Fruit fly (Drosophila melanogaster): Measurements from ENCODE around the gene noc.

noc gene

DNA sequence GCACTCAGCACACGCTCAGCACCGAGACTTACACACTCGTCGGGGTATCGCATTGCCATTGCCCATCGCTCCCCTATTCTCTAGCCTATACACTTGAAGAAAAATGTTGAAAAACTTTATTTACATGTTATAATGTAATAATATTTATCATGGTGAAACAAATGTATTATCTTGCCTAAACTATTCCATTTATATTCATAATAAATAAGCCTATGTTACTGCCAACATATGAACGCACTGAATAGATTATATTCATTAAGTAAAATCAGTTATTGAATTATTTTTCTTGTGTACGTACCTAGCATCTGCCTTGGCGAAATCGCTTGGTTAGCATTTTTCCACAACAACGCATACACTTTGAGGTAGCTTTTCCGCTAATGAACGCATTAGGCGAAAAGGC lies 49.8 kb upstream of the noc start (continued):
- TF ChIP-seq CG34422 (GFP tag; IDR thresholded peaks at IDR 0.05): no peak
- peak; percentile 24 for TF ChIP-seq CG12769 (tag; optimal IDR thresholded peaks at IDR 0.05)
- no peak for TF ChIP-seq Hr78 (GFP tag; optimal IDR thresholded peaks at IDR 0.05)
- TF ChIP-seq Adf1 (GFP tag; IDR thresholded peaks at IDR 0.05): no peak
- TF ChIP-seq CG18011 (GFP tag; optimal IDR thresholded peaks at IDR 0.05): no peak
- TF ChIP-seq CG32767 (GFP tag; IDR thresholded peaks at IDR 0.05): 0 out of 2 replicates have a peak, but pooled peaks have one; percentile 11
- no peak for TF ChIP-seq ab (GFP tag; optimal IDR thresholded peaks at IDR 0.05)
- TF ChIP-seq CG17612 (GFP tag; IDR thresholded peaks at IDR 0.05): no peak
- no peak for TF ChIP-seq sr (GFP tag; IDR thresholded peaks at IDR 0.05)
- TF ChIP-seq CG30403 (GFP tag; optimal IDR thresholded peaks at IDR 0.05): peak; percentile 48
- TF ChIP-seq CG7271 (tag; optimal IDR thresholded peaks at IDR 0.05): peak; percentile 15
- peak; percentile 24 for TF ChIP-seq Fer1 (GFP tag; optimal IDR thresholded peaks at IDR 0.05)
- TF ChIP-seq CG10979 (tag; optimal IDR thresholded peaks at IDR 0.05): peak; percentile 75
- TF ChIP-seq schlank (tag; optimal IDR thresholded peaks at IDR 0.05): no peak
- TF ChIP-seq CG14050 (GFP tag; IDR thresholded peaks at IDR 0.05): no peak
- TF ChIP-seq grau (tag; optimal IDR thresholded peaks at IDR 0.05): peak; percentile 67
- no peak for TF ChIP-seq peb (GFP tag; IDR thresholded peaks at IDR 0.05)
- 0 out of 3 replicates have a peak, but pooled peaks have one; percentile 16 for TF ChIP-seq ci (GFP tag; IDR thresholded peaks at IDR 0.05)
- peak; percentile 46 for TF ChIP-seq CG1603 (tag; optimal IDR thresholded peaks at IDR 0.05)
- no peak for TF ChIP-seq CG6683 (GFP tag; optimal IDR thresholded peaks at IDR 0.05)
- peak; percentile 32 for TF ChIP-seq CG15011 (GFP tag; optimal IDR thresholded peaks at IDR 0.05)
- TF ChIP-seq CG18599 (GFP tag; optimal IDR thresholded peaks at IDR 0.05): peak; percentile 54
- TF ChIP-seq Drgx (GFP tag; IDR thresholded peaks at IDR 0.05): 0 out of 2 replicates have a peak, but pooled peaks have one; percentile 33
- no peak for TF ChIP-seq Optix (GFP tag; IDR thresholded peaks at IDR 0.05)
- no peak for TF ChIP-seq D19B (GFP tag; optimal IDR thresholded peaks at IDR 0.05)
- TF ChIP-seq fd96Cb (tag; optimal IDR thresholded peaks at IDR 0.05): peak; percentile 31
- no peak for TF ChIP-seq CG4854 (GFP tag; optimal IDR thresholded peaks at IDR 0.05)
- TF ChIP-seq CG16815 (GFP tag; optimal IDR thresholded peaks at IDR 0.05): peak; percentile 32
- peak; percentile 24 for TF ChIP-seq CG3281 (GFP tag; optimal IDR thresholded peaks at IDR 0.05)
- peak; percentile 48 for TF ChIP-seq gcm (GFP tag; optimal IDR thresholded peaks at IDR 0.05)
- no peak for TF ChIP-seq HLH54F (GFP tag; optimal IDR thresholded peaks at IDR 0.05)
- TF ChIP-seq sisA (GFP tag; IDR thresholded peaks at IDR 0.05): peak; percentile 33; the same call in 1 of the 2 replicates
- no peak for TF ChIP-seq pb (GFP tag; optimal IDR thresholded peaks at IDR 0.05)
- peak in 1 of 2 experiments; percentile 25 for TF ChIP-seq dpn (GFP tag; optimal IDR thresholded peaks at IDR 0.05)
- TF ChIP-seq pros (GFP tag; optimal IDR thresholded peaks at IDR 0.05): no peak
- TF ChIP-seq nerfin-2 (GFP tag; IDR thresholded peaks at IDR 0.05; ENCODE audit: partially characterized antibody): no peak
- no peak for TF ChIP-seq CG9797 (GFP tag; optimal IDR thresholded peaks at IDR 0.05)
- no peak for TF ChIP-seq CG7786 (GFP tag; optimal IDR thresholded peaks at IDR 0.05)
- peak; percentile 25; the same call in 1 of the 3 replicates for TF ChIP-seq CG7357 (GFP tag; IDR thresholded peaks at IDR 0.05)
- TF ChIP-seq CG15479 (GFP tag; optimal IDR thresholded peaks at IDR 0.05): no peak
- peak; percentile 27 for TF ChIP-seq CG10209 (GFP tag; optimal IDR thresholded peaks at IDR 0.05)
- no peak for TF ChIP-seq CG11093 (GFP tag; IDR thresholded peaks at IDR 0.05)
- no peak for TF ChIP-seq H15 (GFP tag; IDR thresholded peaks at IDR 0.05)
- TF ChIP-seq NC2β (GFP tag; optimal IDR thresholded peaks at IDR 0.05): no peak
- TF ChIP-seq pita (GFP tag; optimal IDR thresholded peaks at IDR 0.05): no peak
- TF ChIP-seq hkb (optimal IDR thresholded peaks at IDR 0.05): no peak
- peak; percentile 64 for TF ChIP-seq hkb (GFP tag; IDR thresholded peaks at IDR 0.05)
- no peak for TF ChIP-seq sim (GFP tag; IDR thresholded peaks at IDR 0.05)
- peak; percentile 67 for TF ChIP-seq CG6689 (GFP tag; IDR thresholded peaks at IDR 0.05)
- peak; percentile 0 for TF ChIP-seq Usf (GFP tag; optimal IDR thresholded peaks at IDR 0.05)
- peak; percentile 21 for TF ChIP-seq CG17385 (GFP tag; optimal IDR thresholded peaks at IDR 0.05)

All from whole organism, embryonic.